Worm (Caenorhabditis elegans): ENCODE measurements around the gene F26D2.14.
A peak's percentile ranks its signal among the peaks of the same experiment; 100 is the strongest.

F26D2.14 gene

ce11 chrV:16395739-16396138 is 39.9 kb upstream of the F26D2.14 start, which contains the start of gene F13A7.12:
Gene F13A7.12 (plus strand): TSS chrV:16396039.
- TF ChIP-seq gei-8 (GFP tag; optimal IDR thresholded peaks at IDR 0.05) (no peak), dmd-9 (GFP tag; IDR thresholded peaks at IDR 0.05) (no peak), ces-1 (GFP tag; optimal IDR thresholded peaks at IDR 0.05) (no peak), Y105C5A.15 (GFP tag; IDR thresholded peaks at IDR 0.05) (no peak), F49E8.2 (tag; optimal IDR thresholded peaks at IDR 0.05; ENCODE audit: borderline replicate concordance) (no peak), tra-1 (GFP tag; IDR thresholded peaks at IDR 0.05) (no peak), arid-1 (GFP tag; conservative IDR thresholded peaks at IDR 0.05) (no peak), F44E2.7 (GFP tag; IDR thresholded peaks at IDR 0.05) (no peak), nhr-10 (tag; optimal IDR thresholded peaks at IDR 0.05) (no peak), ZK337.2 (GFP tag; IDR thresholded peaks at IDR 0.05) (no peak), fos-1 (tag; optimal IDR thresholded peaks at IDR 0.05) (no peak), nhr-25 (tag; optimal IDR thresholded peaks at IDR 0.05; ENCODE audit: borderline replicate concordance, insufficient read depth) (no peak), aha-1 (tag) (no peak), egl-27 (tag; optimal IDR thresholded peaks at IDR 0.05) (no peak), mdl-1 (tag; optimal IDR thresholded peaks at IDR 0.05) (no peak), mdt-29 (GFP tag; IDR thresholded peaks at IDR 0.05) (no peak), hlh-11 (tag; optimal IDR thresholded peaks at IDR 0.05) (no peak), mxl-3 (GFP tag; optimal IDR thresholded peaks at IDR 0.05) (no peak)

- no peak for TF ChIP-seq ZK546.5 (tag; optimal IDR thresholded peaks at IDR 0.05)
- peak in 1 of 2 experiments; percentile 52 for TF ChIP-seq unc-62 (GFP tag; optimal IDR thresholded peaks at IDR 0.05 in 1 of 2)
- TF ChIP-seq unc-62 (tag; optimal IDR thresholded peaks at IDR 0.05): no peak
Observed at ce11 chrV:16399388-16399787, 36.3 kb upstream of the F26D2.14 start, which contains the start of gene sre-36. Gene sre-36 (plus strand): TSS chrV:16399688.

- peak; percentile 17 for TF ChIP-seq nhr-48 (tag; optimal IDR thresholded peaks at IDR 0.05)
- no peak for TF ChIP-seq mep-1 (tag; optimal IDR thresholded peaks at IDR 0.05)
- peak; percentile 75 for TF ChIP-seq dmd-6 (GFP tag; IDR thresholded peaks at IDR 0.05)
- no peak for TF ChIP-seq ceh-20 (GFP tag; IDR thresholded peaks at IDR 0.05)
- TF ChIP-seq snpc-4 (tag; optimal IDR thresholded peaks at IDR 0.05): no peak
- no peak for TF ChIP-seq nhr-111 (GFP tag; optimal IDR thresholded peaks at IDR 0.05)
- TF ChIP-seq nhr-237 (tag; optimal IDR thresholded peaks at IDR 0.05): no peak
- TF ChIP-seq ztf-7 (tag; optimal IDR thresholded peaks at IDR 0.05): peak; percentile 42
- TF ChIP-seq dmd-9 (GFP tag; IDR thresholded peaks at IDR 0.05): peak; percentile 89
- TF ChIP-seq dpl-1 (GFP tag; optimal IDR thresholded peaks at IDR 0.05): peak; percentile 99
- peak in 1 of 2 experiments; percentile 76; a peak in 1 of 4 replicates for TF ChIP-seq madf-5 (GFP tag; IDR thresholded peaks at IDR 0.05)
- no peak for TF ChIP-seq mxl-2 (GFP tag; conservative IDR thresholded peaks at IDR 0.05)
- peak; percentile 14 for TF ChIP-seq nhr-6 (tag; optimal IDR thresholded peaks at IDR 0.05)
- peak; percentile 87 for TF ChIP-seq unc-130 (GFP tag; optimal IDR thresholded peaks at IDR 0.05)
- peak; percentile 85 for TF ChIP-seq duxl-1 (tag; optimal IDR thresholded peaks at IDR 0.05; ENCODE audit: poor library complexity)
- TF ChIP-seq hmg-1.1 (GFP tag; IDR thresholded peaks at IDR 0.05): peak; percentile 59
- TF ChIP-seq tag-97 (GFP tag; IDR thresholded peaks at IDR 0.05): peak; percentile 68; the same call in 1 of the 2 replicates
- TF ChIP-seq snpc-1.2 (GFP tag; IDR thresholded peaks at IDR 0.05): 0 out of 2 replicates have a peak, but pooled peaks have one; percentile 32
- TF ChIP-seq lin-1 (GFP tag; IDR thresholded peaks at IDR 0.05): no peak
- peak; percentile 100 for TF ChIP-seq mes-2 (tag; optimal IDR thresholded peaks at IDR 0.05; ENCODE audit: poor library complexity, severe bottlenecking)
- TF ChIP-seq F49E8.2 (tag; optimal IDR thresholded peaks at IDR 0.05; ENCODE audit: borderline replicate concordance): peak; percentile 19
- peak; percentile 73 for TF ChIP-seq lin-38 (GFP tag; IDR thresholded peaks at IDR 0.05)
- peak; percentile 77 for TF ChIP-seq nhr-102 (tag; optimal IDR thresholded peaks at IDR 0.05)
- TF ChIP-seq mdt-29 (GFP tag; IDR thresholded peaks at IDR 0.05): 0 out of 2 replicates have a peak, but pooled peaks have one; percentile 17
- peak; percentile 95 for TF ChIP-seq ZK337.2 (GFP tag; IDR thresholded peaks at IDR 0.05)
- peak; percentile 61; the same call in 1 of the 2 replicates for TF ChIP-seq ceh-44 (GFP tag; IDR thresholded peaks at IDR 0.05)
- no peak for TF ChIP-seq D1046.2 (GFP tag; IDR thresholded peaks at IDR 0.05)
- peak in 1 of 2 experiments; percentile 90 for TF ChIP-seq hif-1 (tag; optimal IDR thresholded peaks at IDR 0.05)
- no peak for TF ChIP-seq nhr-11 (tag; optimal IDR thresholded peaks at IDR 0.05)
- no peak for TF ChIP-seq nhr-41 (GFP tag; IDR thresholded peaks at IDR 0.05)
- no peak for TF ChIP-seq lim-7 (GFP tag; IDR thresholded peaks at IDR 0.05)
Observed at ce11 chrV:16401519-16401918, 34.1 kb upstream of the F26D2.14 start, which contains the start of gene F13A7.14. Gene F13A7.14 (plus strand): TSS chrV:16401891.
